Worm (Caenorhabditis elegans) whole organism, L4 larva: ENCODE data around the gene sql-1.

ENCODE experiments used
- Y48G9A.11 ChIP-seq: fragments of 200-800 bp; sonication (Bioruptor generic); IDR thresholded peaks from 2 replicates; pipeline ENCODE4 v1.3.6; 2022; ENCODE audit warnings: missing genetic modification reagents, missing genetic modification characterization, missing compliant biosample characterization
- aly-2 ChIP-seq: sonication (generic microtip); optimal IDR thresholded peaks from 2 replicates; lab custom pipeline; 2018; ENCODE audit warnings: missing biosample characterization, missing genetic modification characterization
- ceh-32 ChIP-seq: sonication (generic microtip); optimal IDR thresholded peaks from 2 replicates; lab custom pipeline; 2016; ENCODE audit warnings: mild to moderate bottlenecking, missing genetic modification characterization, missing compliant biosample characterization; ENCODE audit not compliant: poor library complexity
- ceh-82 ChIP-seq: sonication (generic microtip); optimal IDR thresholded peaks from 2 replicates; lab custom pipeline; 2017; ENCODE audit warnings: missing biosample characterization, missing genetic modification characterization
- hlh-30 ChIP-seq: sonication (generic microtip); optimal IDR thresholded peaks from 2 replicates; lab custom pipeline; 2017; ENCODE audit warnings: antibody characterized with exemption, mild to moderate bottlenecking, missing genetic modification characterization, missing compliant biosample characterization; ENCODE audit not compliant: insufficient read depth
- lin-13 ChIP-seq: fragments of 150-350 bp; optimal IDR thresholded peaks from 2 replicates; lab custom pipeline; 2014; ENCODE audit warnings: missing biosample characterization, missing genetic modification reagents, missing genetic modification characterization
- lin-15B ChIP-seq: fragments of 150-350 bp; sonication (generic microtip); optimal IDR thresholded peaks from 3 replicates; lab custom pipeline; 2014; ENCODE audit warnings: missing biosample characterization, missing genetic modification characterization
- lir-3 ChIP-seq: sonication (generic microtip); optimal IDR thresholded peaks from 2 replicates; lab custom pipeline; 2016; ENCODE audit warnings: mild to moderate bottlenecking, missing genetic modification characterization, missing compliant biosample characterization
- snpc-4 ChIP-seq: fragments of 150-350 bp; optimal IDR thresholded peaks from 2 replicates; lab custom pipeline; 2014; ENCODE audit warnings: missing biosample characterization, missing genetic modification characterization
- vab-7 ChIP-seq: fragments of 200-800 bp; sonication (Bioruptor generic); IDR thresholded peaks from 2 replicates; pipeline ENCODE4 v1.3.6; 2022; ENCODE audit warnings: missing genetic modification reagents, missing genetic modification characterization, missing compliant biosample characterization

DNA sequence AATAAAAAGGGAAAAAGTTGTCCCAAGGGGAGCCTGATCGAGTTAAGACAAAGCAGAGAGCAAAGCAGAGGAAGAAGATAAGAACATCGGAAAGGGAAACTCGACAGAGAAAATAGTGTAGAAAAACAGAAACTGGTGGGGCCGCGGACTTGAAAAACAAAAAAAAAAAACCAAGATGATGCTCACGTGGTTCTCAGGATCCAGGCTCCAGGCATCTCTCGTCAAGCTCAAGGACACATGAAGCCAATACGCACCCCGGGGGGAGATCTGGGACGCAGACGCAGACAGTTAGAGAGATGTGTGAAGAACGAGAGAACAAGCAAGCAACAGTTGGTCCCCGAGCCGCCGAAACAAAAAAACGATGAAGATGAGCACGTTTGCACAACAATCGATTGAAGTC, 56.7 kb downstream of the sql-1 start:
- no peak for TF ChIP-seq vab-7 (GFP tag; lab: Robert Waterston, UW)
- no peak for TF ChIP-seq lin-13
- no peak for TF ChIP-seq ceh-32
- TF ChIP-seq Y48G9A.11 (GFP tag; lab: Robert Waterston, UW), result no peak
- no peak for TF ChIP-seq snpc-4 (tag; lab: Kevin White, UChicago)
- TF ChIP-seq aly-2 (tag; lab: Kevin White, UChicago), result no peak
- TF ChIP-seq lin-15B (tag; lab: Kevin White, UChicago), result no peak
- no peak for TF ChIP-seq lir-3 (tag; lab: Kevin White, UChicago)
- no peak for TF ChIP-seq ceh-82 (tag; lab: Kevin White, UChicago)
- TF ChIP-seq hlh-30 (tag; lab: Kevin White, UChicago), result peak; percentile 84
